Worm (Caenorhabditis elegans) whole organism, L2 larva: ENCODE results near the gene nmy-1.

Source experiments
- ZK546.5 ChIP-seq: sonication (generic microtip); optimal IDR thresholded peaks from 2 replicates; lab custom pipeline; 2017; ENCODE audit warnings: missing biosample characterization, missing genetic modification characterization
- elt-1 ChIP-seq: fragments of 150-350 bp; optimal IDR thresholded peaks from 2 replicates; lab custom pipeline; 2014; ENCODE audit warnings: missing biosample characterization, missing genetic modification characterization
- elt-3 ChIP-seq: sonication (generic microtip); optimal IDR thresholded peaks from 2 replicates; lab custom pipeline; 2017; ENCODE audit warnings: missing biosample characterization, missing genetic modification characterization
- lin-11 ChIP-seq: fragments of 150-350 bp; sonication (generic microtip); optimal IDR thresholded peaks from 2 replicates; lab custom pipeline; 2014; ENCODE audit warnings: missing biosample characterization, missing genetic modification characterization, inconsistent platforms, mixed read lengths
- lsy-2 ChIP-seq, 2 experiments: fragments of 150-350 bp in 1 of 2; sonication (generic microtip) in 1 of 2; optimal IDR thresholded peaks; 2 replicates each; lab custom pipeline; 2014 to 2017; ENCODE audit warnings: missing biosample characterization in 2 of 2, missing genetic modification characterization in 2 of 2
- nhr-12 ChIP-seq: fragments of 150-350 bp; optimal IDR thresholded peaks from 2 replicates; lab custom pipeline; 2014; ENCODE audit warnings: missing biosample characterization, missing genetic modification characterization
- nhr-237 ChIP-seq: fragments of 150-350 bp; optimal IDR thresholded peaks from 2 replicates; lab custom pipeline; 2014; ENCODE audit warnings: missing biosample characterization, missing genetic modification characterization
- peb-1 ChIP-seq: fragments of 150-350 bp; optimal IDR thresholded peaks from 2 replicates; lab custom pipeline; 2014; ENCODE audit warnings: missing biosample characterization, missing genetic modification characterization
- sem-4 ChIP-seq: fragments of 150-350 bp; optimal IDR thresholded peaks from 2 replicates; lab custom pipeline; 2014; ENCODE audit warnings: missing biosample characterization, missing genetic modification reagents, missing genetic modification characterization
- zag-1 ChIP-seq: fragments of 150-350 bp; optimal IDR thresholded peaks from 2 replicates; lab custom pipeline; 2014; ENCODE audit warnings: missing biosample characterization, missing genetic modification characterization

DNA sequence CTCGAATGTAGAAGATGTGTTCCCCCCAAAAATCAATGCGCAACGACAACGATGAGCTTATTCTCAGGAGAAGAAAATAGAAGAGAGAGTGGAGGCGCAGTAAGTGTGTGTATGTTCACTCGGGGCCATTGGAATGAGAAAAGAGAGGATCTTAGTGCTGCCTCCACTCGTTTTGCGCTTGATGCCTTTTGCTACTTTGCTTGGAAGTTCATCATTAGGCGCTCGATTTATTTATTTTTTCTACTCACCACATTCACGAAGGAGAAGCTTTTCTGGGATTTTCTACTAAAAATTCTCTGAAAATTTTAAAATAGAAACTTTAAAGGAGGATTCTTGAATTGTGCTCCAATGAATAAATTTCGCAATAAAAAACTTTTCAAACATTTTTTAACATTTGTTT lies 11.1 kb upstream of the nmy-1 start, which contains the start of gene F52B10.3:
- TF ChIP-seq elt-3 (tag; lab: Kevin White, UChicago) (no peak), sem-4 (tag; lab: Kevin White, UChicago) (no peak), lin-11 (tag; lab: Kevin White, UChicago) (no peak), zag-1 (tag; lab: Kevin White, UChicago) (no peak), peb-1 (tag; lab: Kevin White, UChicago) (no peak), elt-1 (tag; lab: Kevin White, UChicago) (no peak), lsy-2 (tag; optimal IDR thresholded peaks at IDR 0.05; lab: Kevin White, UChicago) (no peak), nhr-12 (tag; lab: Kevin White, UChicago) (no peak), nhr-237 (no peak), ZK546.5 (tag; lab: Kevin White, UChicago) (no peak)
